Fruit fly (Drosophila melanogaster) whole organism, embryonic: ENCODE results near the gene Cyt-b5-r.
A peak's percentile ranks its signal among the peaks of the same experiment; 100 is the strongest.

Experiments used
- Asciz ChIP-seq: fragments of 200-800 bp; sonication (Bioruptor generic); optimal IDR thresholded peaks from 2 replicates; lab custom pipeline; 2017; ENCODE audit warnings: missing biosample characterization, mild to moderate bottlenecking, missing genetic modification characterization, missing genetic modification reagents
- CG10654 ChIP-seq: fragments of 200-800 bp; sonication (Bioruptor generic); optimal IDR thresholded peaks from 2 replicates; lab custom pipeline; 2016; ENCODE audit warnings: missing biosample characterization, missing genetic modification characterization
- CG11398 ChIP-seq: fragments of 200-800 bp; sonication (Bioruptor generic); optimal IDR thresholded peaks from 2 replicates; lab custom pipeline; 2016; ENCODE audit warnings: missing biosample characterization, missing genetic modification characterization
- CG11695 ChIP-seq: fragments of 200-800 bp; sonication (Bioruptor generic); IDR thresholded peaks from 3 replicates; pipeline ENCODE4 v1.3.6; 2022; ENCODE audit warnings: missing biosample characterization, missing genetic modification characterization
- CG13894 ChIP-seq: fragments of 200-800 bp; sonication (Bioruptor generic); optimal IDR thresholded peaks from 3 replicates; lab custom pipeline; 2018; ENCODE audit warnings: missing biosample characterization, mild to moderate bottlenecking, missing genetic modification characterization, moderate library complexity
- CG1529 ChIP-seq: fragments of 200-800 bp; sonication (Bioruptor generic); optimal IDR thresholded peaks from 3 replicates; lab custom pipeline; 2018; ENCODE audit warnings: missing biosample characterization, missing genetic modification characterization
- CG17359 ChIP-seq: fragments of 200-800 bp; sonication (Bioruptor generic); optimal IDR thresholded peaks from 3 replicates; lab custom pipeline; 2018; ENCODE audit warnings: missing biosample characterization, mild to moderate bottlenecking, missing genetic modification characterization, moderate library complexity
- CG17568 ChIP-seq: fragments of 200-800 bp; sonication (Bioruptor generic); optimal IDR thresholded peaks from 2 replicates; lab custom pipeline; 2018; ENCODE audit warnings: missing biosample characterization, mild to moderate bottlenecking, missing genetic modification characterization, moderate library complexity
- CG1792 ChIP-seq: fragments of 200-800 bp; sonication (Bioruptor generic); optimal IDR thresholded peaks from 2 replicates; lab custom pipeline; 2016; ENCODE audit warnings: missing biosample characterization, missing genetic modification characterization
- CG18764 ChIP-seq: fragments of 200-800 bp; sonication (Bioruptor generic); optimal IDR thresholded peaks from 3 replicates; lab custom pipeline; 2016; ENCODE audit warnings: missing biosample characterization, missing genetic modification characterization
- CG31224 ChIP-seq: fragments of 200-800 bp; sonication (Bioruptor generic); IDR thresholded peaks from 2 replicates; pipeline ENCODE4 v1.3.6; 2022; ENCODE audit warnings: missing biosample characterization, missing genetic modification characterization
- CG33213 ChIP-seq: fragments of 200-800 bp; sonication (Bioruptor generic); optimal IDR thresholded peaks from 3 replicates; lab custom pipeline; 2016; ENCODE audit warnings: missing biosample characterization, missing genetic modification characterization
- CG33557 ChIP-seq: fragments of 200-800 bp; sonication (Bioruptor generic); optimal IDR thresholded peaks from 2 replicates; lab custom pipeline; 2019; ENCODE audit warnings: missing biosample characterization, mild to moderate bottlenecking, missing genetic modification characterization, moderate library complexity
- CG4707 ChIP-seq: fragments of 200-800 bp; sonication (Bioruptor generic); optimal IDR thresholded peaks from 2 replicates; lab custom pipeline; 2018; ENCODE audit warnings: missing biosample characterization, mild to moderate bottlenecking, missing genetic modification characterization, moderate library complexity
- CG4820 ChIP-seq: fragments of 200-800 bp; sonication (Bioruptor generic); optimal IDR thresholded peaks from 3 replicates; lab custom pipeline; 2016; ENCODE audit warnings: missing biosample characterization, missing genetic modification characterization
- CG7556 ChIP-seq: fragments of 200-800 bp; sonication (Bioruptor generic); optimal IDR thresholded peaks from 2 replicates; lab custom pipeline; 2017; ENCODE audit warnings: missing biosample characterization, mild to moderate bottlenecking, missing genetic modification characterization
- CG7839 ChIP-seq: fragments of 200-800 bp; sonication (Bioruptor generic); optimal IDR thresholded peaks from 3 replicates; lab custom pipeline; 2018; ENCODE audit warnings: missing biosample characterization, mild to moderate bottlenecking, missing genetic modification characterization, moderate library complexity
- CG8924 ChIP-seq: fragments of 200-800 bp; optimal IDR thresholded peaks from 3 replicates; lab custom pipeline; 2019; ENCODE audit warnings: missing biosample characterization, mild to moderate bottlenecking, missing genetic modification characterization, moderate library complexity
- CG9932 ChIP-seq: fragments of 200-800 bp; sonication (Bioruptor generic); IDR thresholded peaks from 2 replicates; pipeline ENCODE4 v1.3.6; 2022; ENCODE audit warnings: missing biosample characterization, missing genetic modification characterization
- Ets97D ChIP-seq: fragments of 200-800 bp; sonication (Bioruptor generic); optimal IDR thresholded peaks from 3 replicates; lab custom pipeline; 2016; ENCODE audit warnings: missing biosample characterization, missing genetic modification characterization
- Fer1 ChIP-seq: fragments of 200-800 bp; sonication (Bioruptor generic); optimal IDR thresholded peaks from 2 replicates; lab custom pipeline; 2017; ENCODE audit warnings: missing biosample characterization, mild to moderate bottlenecking, missing genetic modification characterization
- Gug ChIP-seq: fragments of 200-800 bp; sonication (Bioruptor generic); IDR thresholded peaks from 4 replicates; pipeline ENCODE4 v1.3.6; 2022; ENCODE audit warnings: missing biosample characterization, missing genetic modification characterization
- H15 ChIP-seq: fragments of 200-800 bp; sonication (Bioruptor generic); IDR thresholded peaks from 3 replicates; pipeline ENCODE4 v1.3.6; 2022; ENCODE audit warnings: missing biosample characterization, missing genetic modification characterization
- HmgD ChIP-seq: fragments of 200-800 bp; sonication (Bioruptor generic); optimal IDR thresholded peaks from 3 replicates; lab custom pipeline; 2016; ENCODE audit warnings: missing biosample characterization, missing genetic modification characterization
- Hmx ChIP-seq: fragments of 200-800 bp; sonication (Bioruptor generic); optimal IDR thresholded peaks from 2 replicates; lab custom pipeline; 2016; ENCODE audit warnings: missing biosample characterization, missing genetic modification characterization
- MBD-R2 ChIP-seq: fragments of 200-800 bp; sonication (Bioruptor generic); IDR thresholded peaks from 2 replicates; pipeline ENCODE4 v1.3.6; 2022; ENCODE audit warnings: missing biosample characterization, missing genetic modification characterization
- Nf-YA ChIP-seq: fragments of 200-800 bp; sonication (Bioruptor generic); IDR thresholded peaks from 2 replicates; pipeline ENCODE4 v1.3.6; 2022; ENCODE audit warnings: missing biosample characterization, missing genetic modification characterization
- Nf-YB ChIP-seq: fragments of 200-800 bp; sonication (Bioruptor generic); optimal IDR thresholded peaks from 3 replicates; lab custom pipeline; 2019; ENCODE audit warnings: missing biosample characterization, mild to moderate bottlenecking, missing genetic modification characterization, moderate library complexity
- Oaz ChIP-seq: fragments of 200-800 bp; sonication (Bioruptor generic); IDR thresholded peaks from 2 replicates; pipeline ENCODE4 v1.3.6; 2022; ENCODE audit warnings: missing biosample characterization, missing genetic modification characterization
- Pdp1 ChIP-seq, 2 experiments: fragments of 200-800 bp; sonication (Bioruptor generic); optimal IDR thresholded peaks; 3 replicates each; lab custom pipeline; 2016; ENCODE audit warnings: missing biosample characterization in 2 of 2, missing genetic modification characterization in 2 of 2, mild to moderate bottlenecking in 1 of 2, moderate library complexity in 1 of 2
- Poxn ChIP-seq: fragments of 200-800 bp; sonication (Bioruptor generic); IDR thresholded peaks from 2 replicates; pipeline ENCODE4 v1.3.6; 2022; ENCODE audit warnings: missing biosample characterization, missing genetic modification characterization
- Scr ChIP-seq: fragments of 200-800 bp; sonication (Bioruptor generic); IDR thresholded peaks from 2 replicates; pipeline ENCODE4 v1.3.6; 2022; ENCODE audit warnings: missing biosample characterization, missing genetic modification characterization; ENCODE audit not compliant: partially characterized antibody
- Side ChIP-seq: fragments of 200-800 bp; sonication (Bioruptor generic); optimal IDR thresholded peaks from 2 replicates; lab custom pipeline; 2016; ENCODE audit warnings: missing biosample characterization, missing genetic modification characterization
- Six4 ChIP-seq: fragments of 200-800 bp; sonication (Bioruptor generic); optimal IDR thresholded peaks from 2 replicates; lab custom pipeline; 2016; ENCODE audit warnings: missing biosample characterization, missing genetic modification characterization
- Sry-δ ChIP-seq: fragments of 200-800 bp; sonication (Bioruptor generic); optimal IDR thresholded peaks from 2 replicates; lab custom pipeline; 2016; ENCODE audit warnings: missing biosample characterization, missing genetic modification characterization
- Taf1 ChIP-seq: fragments of 200-800 bp; sonication (Bioruptor generic); IDR thresholded peaks from 2 replicates; pipeline ENCODE4 v1.3.6; 2022; ENCODE audit warnings: missing biosample characterization, missing genetic modification characterization
- ase ChIP-seq: fragments of 200-800 bp; sonication (Bioruptor generic); IDR thresholded peaks from 3 replicates; pipeline ENCODE4 v1.3.6; 2022; ENCODE audit warnings: missing biosample characterization, missing genetic modification characterization
- bab2 ChIP-seq: fragments of 200-800 bp; sonication (Bioruptor generic); optimal IDR thresholded peaks from 2 replicates; lab custom pipeline; 2016; ENCODE audit warnings: missing biosample characterization, missing genetic modification characterization
- bowl ChIP-seq: fragments of 200-800 bp; sonication (Bioruptor generic); IDR thresholded peaks from 2 replicates; pipeline ENCODE4 v1.3.6; 2022; ENCODE audit warnings: missing biosample characterization, missing genetic modification characterization
- chm ChIP-seq: fragments of 200-800 bp; sonication (Bioruptor generic); IDR thresholded peaks from 2 replicates; pipeline ENCODE4 v1.3.6; 2022; ENCODE audit warnings: missing biosample characterization, missing genetic modification characterization
- cwo ChIP-seq: fragments of 200-800 bp; sonication (Bioruptor generic); optimal IDR thresholded peaks from 3 replicates; lab custom pipeline; 2017; ENCODE audit warnings: missing biosample characterization, missing genetic modification characterization, mild to moderate bottlenecking, moderate library complexity, missing genetic modification reagents
- dm ChIP-seq: fragments of 200-800 bp; sonication (Bioruptor generic); optimal IDR thresholded peaks from 3 replicates; lab custom pipeline; 2016; ENCODE audit warnings: missing biosample characterization, missing genetic modification characterization
- gce ChIP-seq: fragments of 200-800 bp; sonication (Bioruptor generic); IDR thresholded peaks from 3 replicates; pipeline ENCODE4 v1.3.6; 2022; ENCODE audit warnings: missing biosample characterization, missing genetic modification characterization
- gem ChIP-seq: fragments of 200-800 bp; sonication (Bioruptor generic); optimal IDR thresholded peaks from 2 replicates; lab custom pipeline; 2019; ENCODE audit warnings: missing biosample characterization, mild to moderate bottlenecking, missing genetic modification characterization, moderate library complexity
- gt ChIP-seq: fragments of 200-800 bp; sonication (Bioruptor generic); IDR thresholded peaks from 2 replicates; pipeline ENCODE4 v1.3.6; 2022; ENCODE audit warnings: missing biosample characterization, missing genetic modification characterization
- h ChIP-seq: fragments of >200 bp; optimal IDR thresholded peaks from 2 replicates; lab custom pipeline; 2017
- ken ChIP-seq: fragments of 200-800 bp; sonication (Bioruptor generic); IDR thresholded peaks from 3 replicates; pipeline ENCODE4 v1.3.6; 2022; ENCODE audit warnings: missing biosample characterization, missing genetic modification characterization
- sens ChIP-seq: fragments of 200-800 bp; sonication (Bioruptor generic); peaks from one replicate; lab custom pipeline; 2016; ENCODE audit warnings: missing biosample characterization, missing genetic modification characterization
- shn ChIP-seq: fragments of 200-800 bp; sonication (Bioruptor generic); optimal IDR thresholded peaks from 3 replicates; lab custom pipeline; 2016; ENCODE audit warnings: missing biosample characterization, missing genetic modification characterization
- sim ChIP-seq: fragments of 200-800 bp; sonication (Bioruptor generic); IDR thresholded peaks from 2 replicates; pipeline ENCODE4 v1.3.6; 2022; ENCODE audit warnings: missing biosample characterization, missing genetic modification characterization
- slbo ChIP-seq: fragments of 200-800 bp; sonication (Bioruptor generic); IDR thresholded peaks from 2 replicates; pipeline ENCODE4 v1.3.6; 2022; ENCODE audit warnings: missing biosample characterization, missing genetic modification characterization
- toy ChIP-seq: fragments of 200-800 bp; sonication (Bioruptor generic); IDR thresholded peaks from 2 replicates; pipeline ENCODE4 v1.3.6; 2022; ENCODE audit warnings: missing biosample characterization, missing genetic modification characterization
- ttk ChIP-seq: fragments of 200-800 bp; sonication (Bioruptor generic); IDR thresholded peaks from 2 replicates; pipeline ENCODE4 v2.1.2; 2022; ENCODE audit warnings: missing biosample characterization, missing genetic modification characterization
- wek ChIP-seq: fragments of 200-800 bp; sonication (Bioruptor generic); optimal IDR thresholded peaks from 3 replicates; lab custom pipeline; 2018; ENCODE audit warnings: missing biosample characterization, mild to moderate bottlenecking, missing genetic modification characterization, moderate library complexity

Gene Cyt-b5-r

dm6 chr2L:16761891-16762290 is 28.6 kb downstream of the Cyt-b5-r start (continued):
- no peak for TF ChIP-seq CG18764 (GFP tag; lab: Kevin White, UChicago)
- TF ChIP-seq dm (GFP tag; lab: Kevin White, UChicago) = no peak
- no peak for TF ChIP-seq ase (GFP tag; lab: Robert Waterston, UW)
- TF ChIP-seq H15 = no peak
- no peak for TF ChIP-seq h
- no peak for TF ChIP-seq wek
- no peak for TF ChIP-seq Poxn (GFP tag; lab: Robert Waterston, UW)
- 0 out of 2 replicates have a peak, but pooled peaks have one; percentile 7 for TF ChIP-seq Taf1
- TF ChIP-seq CG8924 (tag; lab: Kevin White, UChicago) = no peak
- TF ChIP-seq ken = no peak
- TF ChIP-seq CG11695 (GFP tag; lab: Robert Waterston, UW) = no peak
- no peak for TF ChIP-seq CG1529
- TF ChIP-seq Asciz (GFP tag; lab: Kevin White, UChicago) = no peak
- no peak for TF ChIP-seq Pdp1 (GFP tag; optimal IDR thresholded peaks at IDR 0.05; lab: Kevin White, UChicago)
- no peak for TF ChIP-seq CG10654 (GFP tag; lab: Kevin White, UChicago)
- no peak for TF ChIP-seq Nf-YB (GFP tag; lab: Kevin White, UChicago)
- no peak for TF ChIP-seq Sry-δ (GFP tag; lab: Kevin White, UChicago)
- TF ChIP-seq gem (tag; lab: Kevin White, UChicago) = peak; percentile 4
- TF ChIP-seq toy = no peak
- no peak for TF ChIP-seq Side (GFP tag; lab: Kevin White, UChicago)
- TF ChIP-seq CG11398 (GFP tag; lab: Kevin White, UChicago) = no peak
- TF ChIP-seq Fer1 = no peak
- no peak for TF ChIP-seq CG31224 (GFP tag; lab: Robert Waterston, UW)
- TF ChIP-seq MBD-R2 = no peak
- no peak for TF ChIP-seq cwo (GFP tag; lab: Kevin White, UChicago)
- no peak for TF ChIP-seq CG1792 (GFP tag; lab: Kevin White, UChicago)
- no peak for TF ChIP-seq Ets97D
- TF ChIP-seq ttk (GFP tag; lab: Robert Waterston, UW) = no peak
- TF ChIP-seq Hmx (GFP tag; lab: Kevin White, UChicago) = no peak
- TF ChIP-seq CG33557 = no peak
- TF ChIP-seq CG4820 (GFP tag; lab: Kevin White, UChicago) = no peak
- no peak for TF ChIP-seq bowl (GFP tag; lab: Robert Waterston, UW)
- TF ChIP-seq CG9932 (GFP tag; lab: Robert Waterston, UW) = 0 out of 2 replicates have a peak, but pooled peaks have one; percentile 11
- no peak for TF ChIP-seq CG13894
- no peak for TF ChIP-seq chm
- no peak for TF ChIP-seq CG33213 (GFP tag; lab: Kevin White, UChicago)
- TF ChIP-seq Scr (GFP tag; lab: Robert Waterston, UW) = no peak
- TF ChIP-seq CG17359 (tag; lab: Kevin White, UChicago) = no peak
- TF ChIP-seq gt (GFP tag; lab: Robert Waterston, UW) = no peak
- TF ChIP-seq Nf-YA = no peak
- no peak for TF ChIP-seq shn
- no peak for TF ChIP-seq CG7556 (GFP tag; lab: Kevin White, UChicago)
- TF ChIP-seq HmgD = no peak
- TF ChIP-seq gce (GFP tag; lab: Robert Waterston, UW) = 0 out of 3 replicates have a peak, but pooled peaks have one; percentile 27
- no peak for TF ChIP-seq Oaz (GFP tag; lab: Robert Waterston, UW)
- TF ChIP-seq CG4707 (GFP tag; lab: Kevin White, UChicago) = no peak
- no peak for TF ChIP-seq sim (GFP tag; lab: Robert Waterston, UW)
- no peak for TF ChIP-seq bab2 (GFP tag; lab: Kevin White, UChicago)
- TF ChIP-seq slbo (GFP tag; lab: Robert Waterston, UW) = peak; percentile 35; the same call in 1 of the 2 replicates
- TF ChIP-seq sens (GFP tag; lab: Kevin White, UChicago) = peak; percentile 65
- no peak for TF ChIP-seq CG7839 (tag; lab: Kevin White, UChicago)
- no peak for TF ChIP-seq CG17568 (GFP tag; lab: Kevin White, UChicago)
- no peak for TF ChIP-seq Six4 (GFP tag; lab: Kevin White, UChicago)
- TF ChIP-seq Gug = no peak
